Worm (Caenorhabditis elegans) whole organism, young adult: ENCODE results near the gene dao-6.

Experiments used
- B0019.2 ChIP-seq: fragments of 200-800 bp; sonication (Bioruptor generic); conservative IDR thresholded peaks from 2 replicates; pipeline ENCODE4 v1.3.6; 2022; ENCODE audit warnings: missing genetic modification reagents, missing genetic modification characterization, missing compliant biosample characterization
- C06A6.2 ChIP-seq: fragments of 200-800 bp; sonication (Bioruptor generic); conservative IDR thresholded peaks from 2 replicates; pipeline ENCODE4 v1.3.6; 2022; ENCODE audit warnings: missing genetic modification characterization, missing compliant biosample characterization
- F39B2.1 ChIP-seq: fragments of 200-800 bp; sonication (Bioruptor generic); IDR thresholded peaks from 2 replicates; pipeline ENCODE4 v1.3.6; 2022; ENCODE audit warnings: missing genetic modification reagents, missing genetic modification characterization, missing compliant biosample characterization
- K11D2.4 ChIP-seq: fragments of 200-800 bp; sonication (Bioruptor generic); IDR thresholded peaks from 2 replicates; pipeline ENCODE4 v1.3.6; 2022; ENCODE audit warnings: missing genetic modification reagents, missing genetic modification characterization, missing compliant biosample characterization
- Y56A3A.18 ChIP-seq: fragments of 200-800 bp; sonication (Bioruptor generic); IDR thresholded peaks from 2 replicates; pipeline ENCODE4 v1.3.6; 2022; ENCODE audit warnings: missing genetic modification reagents, missing genetic modification characterization, missing compliant biosample characterization
- Y79H2A.3 ChIP-seq: fragments of 200-800 bp; sonication (Bioruptor generic); conservative IDR thresholded peaks from 2 replicates; pipeline ENCODE4 v1.3.6; 2022; ENCODE audit warnings: missing genetic modification reagents, missing genetic modification characterization, missing compliant biosample characterization
- ZK185.1 ChIP-seq: sonication (generic microtip); optimal IDR thresholded peaks from 2 replicates; lab custom pipeline; 2016; ENCODE audit warnings: mild to moderate bottlenecking, missing genetic modification characterization, missing compliant biosample characterization; ENCODE audit not compliant: poor library complexity, severe bottlenecking
- ama-1 ChIP-seq, 3 experiments: fragments of 150-350 bp in 1 of 3; sonication (generic microtip) in 2 of 3; optimal IDR thresholded peaks; 2 replicates each; lab custom pipeline; 2014 to 2018; ENCODE audit warnings: missing biosample characterization in 2 of 3, missing genetic modification characterization in 2 of 3, missing genetic modification reagents in 2 of 3
- aptf-2 ChIP-seq: fragments of 200-800 bp; sonication (Bioruptor generic); conservative IDR thresholded peaks from 2 replicates; pipeline ENCODE4 v1.3.6; 2022; ENCODE audit warnings: missing genetic modification reagents, missing genetic modification characterization, missing compliant biosample characterization
- attf-6 ChIP-seq: fragments of 200-800 bp; sonication (Bioruptor generic); IDR thresholded peaks from 2 replicates; pipeline ENCODE4 v1.3.6; 2022; ENCODE audit warnings: missing genetic modification reagents, missing genetic modification characterization, missing compliant biosample characterization
- bed-2 ChIP-seq: fragments of 200-800 bp; sonication (Bioruptor generic); IDR thresholded peaks from 2 replicates; pipeline ENCODE4 v1.3.6; 2022; ENCODE audit warnings: missing genetic modification reagents, missing genetic modification characterization, missing compliant biosample characterization
- ceh-40 ChIP-seq: fragments of 200-800 bp; sonication (Bioruptor generic); IDR thresholded peaks from 2 replicates; pipeline ENCODE4 v1.3.6; 2022; ENCODE audit warnings: missing genetic modification characterization, missing compliant biosample characterization
- ceh-79 ChIP-seq: sonication (generic microtip); optimal IDR thresholded peaks from 2 replicates; lab custom pipeline; 2017; ENCODE audit warnings: mild to moderate bottlenecking, missing genetic modification characterization, missing compliant biosample characterization
- efl-1 ChIP-seq: fragments of 150-350 bp; optimal IDR thresholded peaks from 2 replicates; lab custom pipeline; 2014; ENCODE audit warnings: missing biosample characterization, missing genetic modification reagents, missing genetic modification characterization
- egl-18 ChIP-seq: fragments of 200-800 bp; sonication (Bioruptor generic); IDR thresholded peaks from 2 replicates; pipeline ENCODE4 v1.3.6; 2022; ENCODE audit warnings: missing genetic modification reagents, missing genetic modification characterization, missing compliant biosample characterization
- ets-4 ChIP-seq: fragments of 200-800 bp; sonication (Bioruptor generic); optimal IDR thresholded peaks from 2 replicates; lab custom pipeline; 2018; ENCODE audit warnings: mild to moderate bottlenecking, missing genetic modification characterization, missing compliant biosample characterization
- fkh-3 ChIP-seq: sonication (generic microtip); optimal IDR thresholded peaks from 2 replicates; lab custom pipeline; 2016; ENCODE audit warnings: mild to moderate bottlenecking, missing genetic modification characterization, missing compliant biosample characterization
- him-1 ChIP-seq: sonication (generic microtip); optimal IDR thresholded peaks from 2 replicates; lab custom pipeline; 2016; ENCODE audit warnings: missing genotype, missing genetic modification reagents, missing genetic modification characterization, missing compliant biosample characterization
- hmg-20 ChIP-seq: fragments of 200-800 bp; sonication (Bioruptor generic); IDR thresholded peaks from 2 replicates; pipeline ENCODE4 v1.3.6; 2022; ENCODE audit warnings: missing genetic modification reagents, missing genetic modification characterization, missing compliant biosample characterization
- hrde-1 ChIP-seq: sonication (generic microtip); optimal IDR thresholded peaks from 2 replicates; lab custom pipeline; 2016; ENCODE audit warnings: missing genetic modification characterization, mild to moderate bottlenecking, missing compliant biosample characterization, moderate library complexity, missing genotype, missing genetic modification reagents, borderline replicate concordance
- lag-1 ChIP-seq: fragments of 200-800 bp; sonication (Bioruptor generic); IDR thresholded peaks from 2 replicates; pipeline ENCODE4 v1.3.6; 2022; ENCODE audit warnings: missing genetic modification reagents, missing genetic modification characterization, missing compliant biosample characterization
- lin-40 ChIP-seq: sonication (generic microtip); optimal IDR thresholded peaks from 2 replicates; lab custom pipeline; 2016; ENCODE audit warnings: missing genetic modification characterization, mild to moderate bottlenecking, missing compliant biosample characterization, missing genotype, missing genetic modification reagents
- madf-10 ChIP-seq: sonication (generic microtip); optimal IDR thresholded peaks from 2 replicates; lab custom pipeline; 2016; ENCODE audit warnings: mild to moderate bottlenecking, missing genetic modification characterization, missing compliant biosample characterization
- mes-4 ChIP-seq: sonication (generic microtip); optimal IDR thresholded peaks from 2 replicates; lab custom pipeline; 2016; ENCODE audit warnings: missing genotype, missing genetic modification characterization, missing compliant biosample characterization
- mxl-1 ChIP-seq: sonication (generic microtip); optimal IDR thresholded peaks from 2 replicates; lab custom pipeline; 2016; ENCODE audit warnings: missing genetic modification characterization, missing compliant biosample characterization
- nhr-80 ChIP-seq: sonication (generic microtip); optimal IDR thresholded peaks from 2 replicates; lab custom pipeline; 2016; ENCODE audit warnings: missing genetic modification characterization, missing compliant biosample characterization
- pha-4 ChIP-seq: fragments of 150-350 bp; sonication (generic microtip); optimal IDR thresholded peaks from 2 replicates; lab custom pipeline; 2014; ENCODE audit warnings: missing biosample characterization, missing genetic modification reagents, missing genetic modification characterization
- snpc-1.1 ChIP-seq: sonication (generic microtip); optimal IDR thresholded peaks from 2 replicates; lab custom pipeline; 2017; ENCODE audit warnings: missing genetic modification characterization, mild to moderate bottlenecking, missing compliant biosample characterization, antibody characterized with exemption, moderate library complexity, missing genotype, missing genetic modification reagents; ENCODE audit not compliant: insufficient read depth
- snpc-3.4 ChIP-seq: sonication (generic microtip); optimal IDR thresholded peaks from 2 replicates; lab custom pipeline; 2017; ENCODE audit warnings: missing genetic modification characterization, mild to moderate bottlenecking, missing compliant biosample characterization, antibody characterized with exemption, moderate library complexity, missing genotype, missing genetic modification reagents
- snpc-4 ChIP-seq, 5 experiments: fragments of 150-350 bp in 1 of 5; sonication (generic microtip) in 4 of 5; optimal IDR thresholded peaks; 2 replicates each; lab custom pipeline; 2014 to 2018; ENCODE audit warnings: missing genetic modification characterization in 5 of 5, missing biosample characterization in 3 of 5, antibody characterized with exemption in 2 of 5, mild to moderate bottlenecking in 2 of 5, missing compliant biosample characterization in 2 of 5, missing genotype in 2 of 5, moderate library complexity in 2 of 5, missing genetic modification reagents in 1 of 5
- sptf-2 ChIP-seq: fragments of 200-800 bp; sonication (Bioruptor generic); optimal IDR thresholded peaks from 2 replicates; lab custom pipeline; 2018; ENCODE audit warnings: mild to moderate bottlenecking, missing genetic modification characterization, missing compliant biosample characterization
- tbp1 ChIP-seq: fragments of 200-800 bp; sonication (Bioruptor generic); optimal IDR thresholded peaks from 2 replicates; lab custom pipeline; 2018; ENCODE audit warnings: mild to moderate bottlenecking, missing genetic modification characterization, missing compliant biosample characterization
- unc-130 ChIP-seq: sonication (generic microtip); optimal IDR thresholded peaks from 2 replicates; lab custom pipeline; 2016; ENCODE audit warnings: missing genetic modification reagents, missing genetic modification characterization, missing compliant biosample characterization
- zim-3 ChIP-seq: sonication (generic microtip); optimal IDR thresholded peaks from 2 replicates; lab custom pipeline; 2017; ENCODE audit warnings: mild to moderate bottlenecking, missing genetic modification characterization, moderate library complexity, missing compliant biosample characterization
- ztf-18 ChIP-seq: sonication (generic microtip); optimal IDR thresholded peaks from 2 replicates; lab custom pipeline; 2016; ENCODE audit warnings: missing genotype, mild to moderate bottlenecking, missing genetic modification characterization, missing compliant biosample characterization

The dao-6 gene

ce11 chrIII:9731313-9731912, 4.6 kb downstream of the dao-6 start:
- TF ChIP-seq him-1 (tag; lab: Kevin White, UChicago): no peak
- TF ChIP-seq K11D2.4 (GFP tag; lab: Robert Waterston, UW): no peak
- TF ChIP-seq aptf-2 (GFP tag; lab: Robert Waterston, UW): no peak
- no peak for TF ChIP-seq pha-4 (tag; lab: Kevin White, UChicago)
- TF ChIP-seq bed-2 (GFP tag; lab: Robert Waterston, UW): no peak
- TF ChIP-seq, all 124 proteins: peak for 0

- TF ChIP-seq zim-3 (tag; lab: Kevin White, UChicago): no peak
- no peak for TF ChIP-seq mes-4 (tag; lab: Kevin White, UChicago)
- TF ChIP-seq nhr-80 (tag; lab: Kevin White, UChicago): no peak
- TF ChIP-seq K11D2.4 (GFP tag; lab: Robert Waterston, UW): no peak
- no peak for TF ChIP-seq lin-40
- TF ChIP-seq lag-1 (GFP tag; lab: Robert Waterston, UW): no peak
Measured at ce11 chrIII:9730407-9730806, 5.6 kb downstream of the dao-6 start.

DNA sequence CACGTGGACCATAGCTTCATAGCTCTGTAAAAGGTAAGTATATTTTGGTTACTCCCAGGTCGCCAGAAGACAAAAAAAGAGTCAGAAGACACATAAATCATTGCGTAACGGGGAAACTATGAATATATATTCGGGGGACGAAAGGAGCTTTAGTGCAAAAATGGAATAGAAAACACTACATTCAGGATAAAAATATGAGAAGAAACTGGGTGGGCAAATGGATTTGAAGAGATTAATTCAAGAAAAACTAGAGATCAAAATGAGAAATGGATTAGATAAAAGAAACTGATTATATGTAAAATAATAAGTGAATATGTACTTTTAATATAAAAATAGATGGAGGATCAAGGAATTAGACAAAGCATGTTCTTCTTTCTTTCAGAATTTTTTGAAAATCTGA, 8.6 kb downstream of the dao-6 start, which contains the start of gene C07A9.12:
TSS of gene C07A9.12 (minus strand) at position 101 of the 400 bp plus-strand sequence.
- TF ChIP-seq ets-4 (no peak), Y56A3A.18 (GFP tag; lab: Robert Waterston, UW) (no peak), pha-4 (tag; lab: Kevin White, UChicago) (no peak), B0019.2 (GFP tag; lab: Robert Waterston, UW) (no peak), ama-1 (optimal IDR thresholded peaks at IDR 0.05; lab: Kevin White, UChicago) (no peak), ama-1 (GFP tag; optimal IDR thresholded peaks at IDR 0.05; lab: Kevin White, UChicago) (no peak)

- no peak for TF ChIP-seq Y56A3A.18 (GFP tag; lab: Robert Waterston, UW)
- no peak for TF ChIP-seq fkh-3 (tag; lab: Kevin White, UChicago)
- TF ChIP-seq efl-1 (GFP tag; lab: Kevin White, UChicago): no peak
- no peak for TF ChIP-seq ZK185.1 (tag; lab: Kevin White, UChicago)
Measured at ce11 chrIII:9725114-9725513, 10.9 kb downstream of the dao-6 start, which contains the start of gene clec-162. clec-162 (minus strand) TSS chrIII:9725214.

DNA sequence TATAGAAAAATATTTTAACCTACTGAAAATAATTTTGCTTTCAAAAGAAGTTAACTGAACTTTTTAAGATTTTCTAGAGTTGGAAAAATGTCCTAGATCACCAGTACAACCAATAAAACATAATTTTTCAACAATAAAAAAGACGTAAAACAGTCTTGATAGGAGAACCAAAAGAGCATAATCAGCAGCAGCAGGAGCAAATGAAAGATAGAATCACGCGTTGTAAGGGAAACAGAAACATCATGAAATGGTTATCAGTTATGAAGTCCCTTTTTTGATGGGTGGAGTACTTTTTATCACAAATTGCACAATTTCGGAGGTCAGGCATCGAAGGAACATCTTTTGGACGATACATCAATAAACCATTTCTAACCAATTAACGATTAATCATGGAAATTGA, 14.0 kb downstream of the dao-6 start:
- TF ChIP-seq snpc-4 (GFP tag; optimal IDR thresholded peaks at IDR 0.05; lab: Kevin White, UChicago): no peak
- TF ChIP-seq snpc-4 (tag; optimal IDR thresholded peaks at IDR 0.05; lab: Kevin White, UChicago): peak in 1 of 4 experiments; percentile 44
- no peak for TF ChIP-seq madf-10 (tag; lab: Kevin White, UChicago)
- no peak for TF ChIP-seq mxl-1
- TF ChIP-seq nhr-80 (tag; lab: Kevin White, UChicago): peak; percentile 92
- TF ChIP-seq, all 124 proteins: peak for 2

DNA sequence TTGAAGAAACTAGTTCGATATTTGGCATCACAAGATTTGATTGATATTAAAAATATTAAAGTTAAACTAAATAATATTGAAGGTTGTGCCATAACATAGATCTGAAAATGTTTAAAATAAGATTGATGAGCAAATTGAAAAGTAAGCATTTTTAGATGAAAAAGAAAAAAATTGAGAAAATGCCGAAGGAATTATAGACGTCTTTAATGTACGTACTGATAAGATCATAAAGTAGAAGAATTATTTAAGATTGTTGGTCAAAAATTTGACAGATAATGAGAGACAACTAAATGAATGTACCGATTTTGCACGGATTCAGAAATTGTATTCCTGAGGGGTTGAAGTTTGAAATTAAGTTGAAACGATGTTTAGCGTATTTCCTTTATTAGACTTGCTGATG, 15.8 kb downstream of the dao-6 start, which contains the start of gene ncx-7:
TSS of gene ncx-7 (minus strand) at position 101 of the 400 bp plus-strand sequence.
- peak; percentile 33 for TF ChIP-seq nhr-80 (tag; lab: Kevin White, UChicago)
- TF ChIP-seq aptf-2 (GFP tag; lab: Robert Waterston, UW): no peak

- TF ChIP-seq Y79H2A.3 (0 out of 2 replicates have a peak, but pooled peaks have one; percentile 26), snpc-3.4 (tag; lab: Kevin White, UChicago) (peak; percentile 97), egl-18 (GFP tag; lab: Robert Waterston, UW) (no peak), F39B2.1 (GFP tag; lab: Robert Waterston, UW) (0 out of 2 replicates have a peak, but pooled peaks have one; percentile 55), C06A6.2 (GFP tag; lab: Robert Waterston, UW) (no peak), hrde-1 (tag; lab: Kevin White, UChicago) (peak; percentile 23), snpc-1.1 (peak; percentile 99), ztf-18 (tag; lab: Kevin White, UChicago) (peak; percentile 14), ceh-40 (GFP tag; lab: Robert Waterston, UW) (no peak), unc-130 (GFP tag; lab: Kevin White, UChicago) (no peak), ceh-79 (tag; lab: Kevin White, UChicago) (peak; percentile 27), sptf-2 (GFP tag; lab: Kevin White, UChicago) (no peak), hmg-20 (no peak), attf-6 (GFP tag; lab: Robert Waterston, UW) (peak; percentile 87), tbp1 (GFP tag; lab: Kevin White, UChicago) (peak; percentile 81)
Measured at ce11 chrIII:9717243-9717642, 18.8 kb downstream of the dao-6 start.
